Worm (Caenorhabditis elegans): ENCODE results near the gene C39B10.4.

DNA sequence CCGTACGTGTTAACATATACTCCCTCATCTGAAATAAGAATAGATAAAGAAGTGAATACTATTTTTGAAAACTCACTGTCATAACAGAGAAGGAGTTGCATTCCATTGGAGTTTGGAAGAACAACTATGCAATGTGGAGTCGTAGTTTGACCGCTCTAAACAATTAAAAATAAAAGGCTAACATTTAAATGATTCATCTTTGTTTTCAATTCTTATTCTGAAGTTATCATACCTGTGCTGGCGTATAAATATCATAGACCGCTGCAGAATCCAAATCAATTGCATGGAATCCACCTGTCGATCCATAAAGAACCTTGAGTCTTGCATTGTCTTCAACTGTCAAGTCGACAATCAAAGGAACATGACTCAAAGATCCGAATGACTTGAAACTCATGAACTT lies 22.1 kb upstream of the C39B10.4 start:
- no peak for TF ChIP-seq nhr-237 (tag; optimal IDR thresholded peaks at IDR 0.05)
- no peak for TF ChIP-seq nhr-102 (tag; optimal IDR thresholded peaks at IDR 0.05)
- no peak for TF ChIP-seq pqm-1 (tag; optimal IDR thresholded peaks at IDR 0.05)
- no peak for TF ChIP-seq pha-4 (GFP tag; IDR thresholded peaks at IDR 0.05)
- TF ChIP-seq pha-4 (tag; optimal IDR thresholded peaks at IDR 0.05), result no peak

Data from whole organism, L4 larva.